Worm (Caenorhabditis elegans): ENCODE data around the gene C25E10.7.

ce11 chrV:9076273-9076672 lies 25.3 kb upstream of the C25E10.7 start, which contains the start of gene T27E4.7:
- no peak for TF ChIP-seq fkh-10 (GFP tag; optimal IDR thresholded peaks at IDR 0.05)
- no peak for TF ChIP-seq unc-98 (GFP tag; IDR thresholded peaks at IDR 0.05)
- TF ChIP-seq unc-62 (GFP tag; optimal IDR thresholded peaks at IDR 0.05), result no peak
- TF ChIP-seq ama-1 (optimal IDR thresholded peaks at IDR 0.05), result no peak
- TF ChIP-seq skn-1 (tag; optimal IDR thresholded peaks at IDR 0.05), result no peak
- no peak for TF ChIP-seq F16B12.6 (tag; optimal IDR thresholded peaks at IDR 0.05)
- no peak for TF ChIP-seq nhr-11 (tag; optimal IDR thresholded peaks at IDR 0.05)
- TF ChIP-seq ces-1 (GFP tag; optimal IDR thresholded peaks at IDR 0.05), result no peak
- TF ChIP-seq nhr-12 (tag; optimal IDR thresholded peaks at IDR 0.05), result no peak
